Fruit fly (Drosophila melanogaster) whole organism, embryonic: ENCODE data around the gene Ns4.

Experiments used
- Aef1 ChIP-seq: fragments of 200-800 bp; sonication (Bioruptor generic); IDR thresholded peaks from 3 replicates; pipeline ENCODE4 v1.3.6; 2022; ENCODE audit warnings: missing biosample characterization, missing genetic modification characterization
- Atf3 ChIP-seq: fragments of 200-800 bp; sonication (Bioruptor generic); optimal IDR thresholded peaks from 3 replicates; lab custom pipeline; 2016; ENCODE audit warnings: missing biosample characterization, missing genetic modification characterization
- Bteb2 ChIP-seq: fragments of 200-800 bp; sonication (Bioruptor generic); optimal IDR thresholded peaks from 2 replicates; lab custom pipeline; 2016; ENCODE audit warnings: missing biosample characterization, missing genetic modification characterization
- CG10267 ChIP-seq: fragments of 200-800 bp; sonication (Bioruptor generic); optimal IDR thresholded peaks from 2 replicates; lab custom pipeline; 2018; ENCODE audit warnings: missing biosample characterization, mild to moderate bottlenecking, missing genetic modification characterization, moderate library complexity
- CG10462 ChIP-seq: fragments of 200-800 bp; sonication (Bioruptor generic); optimal IDR thresholded peaks from 2 replicates; lab custom pipeline; 2016; ENCODE audit warnings: missing biosample characterization, missing genetic modification characterization
- CG11695 ChIP-seq: fragments of 200-800 bp; sonication (Bioruptor generic); IDR thresholded peaks from 3 replicates; pipeline ENCODE4 v1.3.6; 2022; ENCODE audit warnings: missing biosample characterization, missing genetic modification characterization
- CG13123 ChIP-seq: fragments of 200-800 bp; sonication (Bioruptor generic); optimal IDR thresholded peaks from 2 replicates; lab custom pipeline; 2016; ENCODE audit warnings: missing biosample characterization, missing genetic modification characterization
- CG13624 ChIP-seq: fragments of 200-800 bp; sonication (Bioruptor generic); optimal IDR thresholded peaks from 2 replicates; lab custom pipeline; 2016; ENCODE audit warnings: missing biosample characterization, missing genetic modification characterization
- CG14667 ChIP-seq: fragments of 200-800 bp; sonication (Bioruptor generic); IDR thresholded peaks from 2 replicates; pipeline ENCODE4 v1.3.6; 2022; ENCODE audit warnings: missing biosample characterization, missing genetic modification characterization
- CG15011 ChIP-seq: fragments of 200-800 bp; sonication (Bioruptor generic); optimal IDR thresholded peaks from 3 replicates; lab custom pipeline; 2018; ENCODE audit warnings: missing biosample characterization, mild to moderate bottlenecking, missing genetic modification characterization
- CG1529 ChIP-seq: fragments of 200-800 bp; sonication (Bioruptor generic); optimal IDR thresholded peaks from 3 replicates; lab custom pipeline; 2018; ENCODE audit warnings: missing biosample characterization, missing genetic modification characterization
- CG15514 ChIP-seq: fragments of 200-800 bp; sonication (Bioruptor generic); optimal IDR thresholded peaks from 3 replicates; lab custom pipeline; 2017; ENCODE audit warnings: missing biosample characterization, missing genetic modification characterization, mild to moderate bottlenecking, moderate library complexity, missing genetic modification reagents
- CG15696 ChIP-seq: fragments of 200-800 bp; sonication (Bioruptor generic); optimal IDR thresholded peaks from 2 replicates; lab custom pipeline; 2019; ENCODE audit warnings: missing biosample characterization, mild to moderate bottlenecking, missing genetic modification characterization, moderate library complexity
- CG1602 ChIP-seq: fragments of 200-800 bp; sonication (Bioruptor generic); optimal IDR thresholded peaks from 3 replicates; lab custom pipeline; 2016; ENCODE audit warnings: missing biosample characterization, missing genetic modification characterization
- CG1647 ChIP-seq: fragments of 200-800 bp; sonication (Bioruptor generic); optimal IDR thresholded peaks from 3 replicates; lab custom pipeline; 2016; ENCODE audit warnings: missing biosample characterization, missing genetic modification characterization
- CG18764 ChIP-seq: fragments of 200-800 bp; sonication (Bioruptor generic); optimal IDR thresholded peaks from 3 replicates; lab custom pipeline; 2016; ENCODE audit warnings: missing biosample characterization, missing genetic modification characterization
- CG4424 ChIP-seq: fragments of 200-800 bp; sonication (Bioruptor generic); optimal IDR thresholded peaks from 3 replicates; lab custom pipeline; 2016; ENCODE audit warnings: missing biosample characterization, missing genetic modification characterization
- CG6683 ChIP-seq: fragments of 200-800 bp; sonication (Bioruptor generic); optimal IDR thresholded peaks from 2 replicates; lab custom pipeline; 2017; ENCODE audit warnings: missing biosample characterization, mild to moderate bottlenecking, missing genetic modification characterization, missing genetic modification reagents
- CG6813 ChIP-seq: fragments of 200-800 bp; sonication (Bioruptor generic); optimal IDR thresholded peaks from 2 replicates; lab custom pipeline; 2017; ENCODE audit warnings: missing biosample characterization, missing genetic modification characterization, mild to moderate bottlenecking, moderate library complexity, missing genetic modification reagents
- CG7357 ChIP-seq: fragments of 200-800 bp; sonication (Bioruptor generic); IDR thresholded peaks from 3 replicates; pipeline ENCODE4 v1.3.6; 2022; ENCODE audit warnings: missing biosample characterization, missing genetic modification characterization
- CG8388 ChIP-seq: fragments of 200-800 bp; sonication (Bioruptor generic); optimal IDR thresholded peaks from 2 replicates; lab custom pipeline; 2019; ENCODE audit warnings: missing biosample characterization, mild to moderate bottlenecking, missing genetic modification characterization, moderate library complexity
- Ets97D ChIP-seq: fragments of 200-800 bp; sonication (Bioruptor generic); optimal IDR thresholded peaks from 3 replicates; lab custom pipeline; 2016; ENCODE audit warnings: missing biosample characterization, missing genetic modification characterization
- HLHmδ ChIP-seq: fragments of 200-800 bp; sonication (Bioruptor generic); optimal IDR thresholded peaks from 2 replicates; lab custom pipeline; 2018; ENCODE audit warnings: missing biosample characterization, mild to moderate bottlenecking, missing genetic modification characterization, moderate library complexity
- Hr3 ChIP-seq: fragments of 200-800 bp; sonication (Bioruptor generic); optimal IDR thresholded peaks from 3 replicates; lab custom pipeline; 2016; ENCODE audit warnings: missing biosample characterization, missing genetic modification characterization
- Hr78 ChIP-seq, 2 experiments: fragments of 200-800 bp in 1 of 2; fragments of >200 bp in 1 of 2; sonication (Bioruptor generic) in 1 of 2; optimal IDR thresholded peaks; 2 replicates each; lab custom pipeline; 2017 to 2019; ENCODE audit warnings: missing biosample characterization in 2 of 2, missing genetic modification characterization in 2 of 2, mild to moderate bottlenecking in 1 of 2, moderate library complexity in 1 of 2
- NC2α ChIP-seq: fragments of 200-800 bp; sonication (Bioruptor generic); optimal IDR thresholded peaks from 2 replicates; lab custom pipeline; 2016; ENCODE audit warnings: missing biosample characterization, missing genetic modification characterization
- Oli ChIP-seq: fragments of 200-800 bp; sonication (Bioruptor generic); optimal IDR thresholded peaks from 2 replicates; lab custom pipeline; 2018; ENCODE audit warnings: missing biosample characterization, mild to moderate bottlenecking, missing genetic modification characterization, moderate library complexity
- Ptx1 ChIP-seq: fragments of 200-800 bp; sonication (Bioruptor generic); IDR thresholded peaks from 2 replicates; pipeline ENCODE4 v1.3.6; 2022; ENCODE audit warnings: missing biosample characterization, missing genetic modification characterization
- Side ChIP-seq: fragments of 200-800 bp; sonication (Bioruptor generic); optimal IDR thresholded peaks from 2 replicates; lab custom pipeline; 2016; ENCODE audit warnings: missing biosample characterization, missing genetic modification characterization
- Vsx1 ChIP-seq: fragments of 200-800 bp; sonication (Bioruptor generic); optimal IDR thresholded peaks from 2 replicates; lab custom pipeline; 2017; ENCODE audit warnings: missing biosample characterization, mild to moderate bottlenecking, missing genetic modification characterization, missing genetic modification reagents
- bab2 ChIP-seq: fragments of 200-800 bp; sonication (Bioruptor generic); optimal IDR thresholded peaks from 2 replicates; lab custom pipeline; 2016; ENCODE audit warnings: missing biosample characterization, missing genetic modification characterization
- bbx ChIP-seq: fragments of 200-800 bp; sonication (Bioruptor generic); IDR thresholded peaks from 2 replicates; pipeline ENCODE4 v1.3.6; 2022; ENCODE audit warnings: missing biosample characterization, missing genetic modification characterization; ENCODE audit not compliant: partially characterized antibody
- btn ChIP-seq: fragments of 200-800 bp; sonication (Bioruptor generic); optimal IDR thresholded peaks from 2 replicates; lab custom pipeline; 2016; ENCODE audit warnings: missing biosample characterization, missing genetic modification characterization
- cad ChIP-seq: fragments of >200 bp; optimal IDR thresholded peaks from 2 replicates; lab custom pipeline; 2017; ENCODE audit warnings: missing biosample characterization, missing genetic modification characterization
- cato ChIP-seq: fragments of 200-800 bp; sonication (Bioruptor generic); optimal IDR thresholded peaks from 2 replicates; lab custom pipeline; 2016; ENCODE audit warnings: missing biosample characterization, missing genetic modification characterization, borderline replicate concordance
- cg ChIP-seq: fragments of 200-800 bp; sonication (Bioruptor generic); optimal IDR thresholded peaks from 3 replicates; lab custom pipeline; 2019; ENCODE audit warnings: missing biosample characterization, mild to moderate bottlenecking, missing genetic modification characterization, moderate library complexity
- dmrt99B ChIP-seq: fragments of 200-800 bp; sonication (Bioruptor generic); optimal IDR thresholded peaks from 2 replicates; lab custom pipeline; 2018; ENCODE audit warnings: missing biosample characterization, mild to moderate bottlenecking, missing genetic modification characterization, moderate library complexity
- ems ChIP-seq: fragments of 200-800 bp; sonication (Bioruptor generic); optimal IDR thresholded peaks from 3 replicates; lab custom pipeline; 2016; ENCODE audit warnings: missing biosample characterization, missing genetic modification characterization
- eve ChIP-seq, 2 experiments: fragments of >200 bp; optimal IDR thresholded peaks; 2 replicates each; lab custom pipeline; 2017; ENCODE audit warnings: missing biosample characterization in 2 of 2, missing genetic modification characterization in 2 of 2
- fd64A ChIP-seq: fragments of 200-800 bp; sonication (Bioruptor generic); optimal IDR thresholded peaks from 3 replicates; lab custom pipeline; 2018; ENCODE audit warnings: missing biosample characterization, mild to moderate bottlenecking, missing genetic modification characterization
- grau ChIP-seq: fragments of 200-800 bp; optimal IDR thresholded peaks from 3 replicates; lab custom pipeline; 2019; ENCODE audit warnings: missing biosample characterization, mild to moderate bottlenecking, missing genetic modification characterization, moderate library complexity
- jigr1 ChIP-seq: fragments of 200-800 bp; sonication (Bioruptor generic); IDR thresholded peaks from 3 replicates; pipeline ENCODE4 v1.3.6; 2022; ENCODE audit warnings: missing biosample characterization, missing genetic modification characterization
- jumu ChIP-seq: fragments of 200-800 bp; sonication (Bioruptor generic); optimal IDR thresholded peaks from 3 replicates; lab custom pipeline; 2016; ENCODE audit warnings: missing biosample characterization, missing genetic modification characterization
- klu ChIP-seq: fragments of 200-800 bp; sonication (Bioruptor generic); IDR thresholded peaks from 2 replicates; pipeline ENCODE4 v1.3.6; 2022; ENCODE audit warnings: missing biosample characterization, missing genetic modification characterization
- lilli ChIP-seq: fragments of 200-800 bp; sonication (Bioruptor generic); optimal IDR thresholded peaks from 3 replicates; lab custom pipeline; 2016; ENCODE audit warnings: missing biosample characterization, missing genetic modification characterization
- maf-S ChIP-seq: fragments of 200-800 bp; sonication (Bioruptor generic); optimal IDR thresholded peaks from 2 replicates; lab custom pipeline; 2016; ENCODE audit warnings: missing biosample characterization, missing genetic modification characterization
- mam ChIP-seq: fragments of 200-800 bp; sonication (Bioruptor generic); optimal IDR thresholded peaks from 3 replicates; lab custom pipeline; 2016; ENCODE audit warnings: missing biosample characterization, missing genetic modification characterization
- sc ChIP-seq, 3 experiments: fragments of >200 bp in 2 of 3; fragments of 200-800 bp in 1 of 3; sonication (Bioruptor generic) in 1 of 3; optimal IDR thresholded peaks; 2 replicates in 2 of 3; 3 replicates in 1 of 3; lab custom pipeline; 2017; ENCODE audit warnings: mild to moderate bottlenecking in 1 of 3, missing biosample characterization in 1 of 3, missing genetic modification characterization in 1 of 3, missing genetic modification reagents in 1 of 3
- ttk ChIP-seq: fragments of 200-800 bp; sonication (Bioruptor generic); IDR thresholded peaks from 2 replicates; pipeline ENCODE4 v2.1.2; 2022; ENCODE audit warnings: missing biosample characterization, missing genetic modification characterization
- z ChIP-seq: fragments of 200-800 bp; sonication (Bioruptor generic); IDR thresholded peaks from 3 replicates; pipeline ENCODE4 v1.3.6; 2022; ENCODE audit warnings: missing biosample characterization, missing genetic modification characterization

The Ns4 gene

DNA sequence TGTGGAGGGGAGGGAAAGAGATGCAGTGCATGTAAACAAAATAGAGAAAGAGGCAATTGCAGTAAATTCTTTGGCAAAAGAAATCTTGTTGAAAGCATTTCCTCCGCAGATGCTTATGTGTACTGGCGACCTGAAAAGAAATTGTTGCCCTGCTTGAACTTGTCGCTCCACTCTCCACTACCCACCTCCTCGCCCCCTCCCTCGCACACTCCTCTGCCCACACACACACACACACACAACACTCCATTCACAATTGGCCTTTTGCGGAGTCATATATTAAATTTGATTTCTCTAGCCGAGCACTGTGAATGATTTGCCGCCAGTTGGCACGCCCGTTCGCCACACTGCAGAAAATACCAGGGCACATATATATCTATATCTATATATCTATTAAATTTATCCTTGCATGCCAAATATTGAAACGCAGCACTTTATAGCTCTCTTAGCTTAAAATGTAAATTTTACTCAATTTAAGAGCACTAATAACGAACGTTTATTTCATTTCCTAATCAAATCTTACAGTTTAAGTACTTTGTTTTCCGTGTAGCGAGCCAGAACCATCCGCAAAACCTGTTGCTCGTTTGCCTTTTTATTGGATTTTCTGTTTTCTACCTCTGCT is 6.7 kb downstream of the Ns4 start (continued):
- peak; percentile 74 for TF ChIP-seq grau (tag; lab: Kevin White, UChicago)
- peak; percentile 44 for TF ChIP-seq CG8388 (GFP tag; lab: Kevin White, UChicago)
- peak; percentile 63 for TF ChIP-seq CG10267 (tag; lab: Kevin White, UChicago)
- peak; percentile 22 for TF ChIP-seq maf-S (GFP tag; lab: Kevin White, UChicago)
- TF ChIP-seq mam (GFP tag; lab: Kevin White, UChicago), result peak; percentile 70
- no peak for TF ChIP-seq Atf3 (GFP tag; lab: Kevin White, UChicago)
- no peak for TF ChIP-seq CG13123 (GFP tag; lab: Kevin White, UChicago)
- peak; percentile 60 for TF ChIP-seq Bteb2 (GFP tag; lab: Kevin White, UChicago)
- TF ChIP-seq cato (GFP tag; lab: Kevin White, UChicago), result no peak
- TF ChIP-seq cad (GFP tag; lab: Kevin White, UChicago), result no peak
- peak; percentile 19 for TF ChIP-seq NC2α (GFP tag; lab: Kevin White, UChicago)
- TF ChIP-seq CG6813 (GFP tag; lab: Kevin White, UChicago), result peak; percentile 74
- peak; percentile 67; the same call in 2 of the 3 replicates for TF ChIP-seq CG7357
- TF ChIP-seq btn, result peak; percentile 1
- no peak for TF ChIP-seq CG10462
- TF ChIP-seq eve (GFP tag; optimal IDR thresholded peaks at IDR 0.05; lab: Kevin White, UChicago), result no peak
- TF ChIP-seq klu (GFP tag; lab: Robert Waterston, UW), result peak; percentile 78
- TF ChIP-seq CG6683 (GFP tag; lab: Kevin White, UChicago), result peak; percentile 37
- peak; percentile 72 for TF ChIP-seq dmrt99B (tag; lab: Kevin White, UChicago)
- peak; percentile 58 for TF ChIP-seq CG15011 (GFP tag; lab: Kevin White, UChicago)
- no peak for TF ChIP-seq CG1529 (GFP tag; lab: Kevin White, UChicago)
- peak; percentile 36 for TF ChIP-seq Ets97D (GFP tag; lab: Kevin White, UChicago)
- peak; percentile 54 for TF ChIP-seq ems (GFP tag; lab: Kevin White, UChicago)
- no peak for TF ChIP-seq fd64A (GFP tag; lab: Kevin White, UChicago)
- peak; percentile 5 for TF ChIP-seq CG1602 (GFP tag; lab: Kevin White, UChicago)
- TF ChIP-seq CG11695 (GFP tag; lab: Robert Waterston, UW), result peak; percentile 75
- TF ChIP-seq CG1647 (GFP tag; lab: Kevin White, UChicago), result peak; percentile 14
- TF ChIP-seq jumu (GFP tag; lab: Kevin White, UChicago), result no peak
- no peak for TF ChIP-seq HLHmδ
- no peak for TF ChIP-seq bbx (GFP tag; lab: Robert Waterston, UW)
- no peak for TF ChIP-seq Hr78 (GFP tag; optimal IDR thresholded peaks at IDR 0.05; lab: Kevin White, UChicago)
- TF ChIP-seq jigr1 (GFP tag; lab: Robert Waterston, UW), result no peak
- peak; percentile 80 for TF ChIP-seq CG15514 (GFP tag; lab: Kevin White, UChicago)
- TF ChIP-seq CG13624 (GFP tag; lab: Kevin White, UChicago), result peak; percentile 66
- TF ChIP-seq sc (optimal IDR thresholded peaks at IDR 0.05; lab: Kevin White, UChicago), result no peak
- TF ChIP-seq sc (GFP tag; optimal IDR thresholded peaks at IDR 0.05; lab: Kevin White, UChicago), result no peak
- peak; percentile 13 for TF ChIP-seq Side (GFP tag; lab: Kevin White, UChicago)
- peak; percentile 34 for TF ChIP-seq CG18764 (GFP tag; lab: Kevin White, UChicago)
- peak; percentile 48 for TF ChIP-seq Vsx1 (GFP tag; lab: Kevin White, UChicago)
- TF ChIP-seq cg (GFP tag; lab: Kevin White, UChicago), result no peak
- TF ChIP-seq Aef1 (GFP tag; lab: Robert Waterston, UW), result peak; percentile 79
- peak; percentile 30 for TF ChIP-seq Hr3
- peak; percentile 67 for TF ChIP-seq CG4424 (GFP tag; lab: Kevin White, UChicago)
- peak; percentile 46 for TF ChIP-seq Oli (tag; lab: Kevin White, UChicago)
- peak; percentile 77 for TF ChIP-seq lilli (GFP tag; lab: Kevin White, UChicago)
- no peak for TF ChIP-seq ttk (GFP tag; lab: Robert Waterston, UW)
- peak; percentile 46 for TF ChIP-seq CG15696 (tag; lab: Kevin White, UChicago)
- peak; percentile 35 for TF ChIP-seq bab2
- TF ChIP-seq Ptx1 (GFP tag; lab: Robert Waterston, UW), result peak; percentile 74
- TF ChIP-seq z, result no peak
- TF ChIP-seq CG14667 (GFP tag; lab: Robert Waterston, UW), result peak; percentile 38; the same call in 1 of the 2 replicates
